Worm (Caenorhabditis elegans): ENCODE measurements around the gene T02E9.6.

ce11 chrV:11341913-11342312 lies 7.8 kb upstream of the T02E9.6 start, which contains the start of gene T02E9.5:
- TF ChIP-seq hmbx-1 (tag; optimal IDR thresholded peaks at IDR 0.05), result no peak
- TF ChIP-seq tbx-37 (GFP tag; conservative IDR thresholded peaks at IDR 0.05), result no peak
- no peak for TF ChIP-seq hmg-4 (GFP tag; optimal IDR thresholded peaks at IDR 0.05)
